Worm (Caenorhabditis elegans): Measurements from ENCODE around the gene lmd-4.

Gene lmd-4

ce11 chrV:7274992-7275391 is 45.8 kb downstream of the lmd-4 start, which contains the start of gene C13A2.10:
C13A2.10 (minus strand) TSS chrV:7275092.
- TF ChIP-seq T20F7.1 (GFP tag; optimal IDR thresholded peaks at IDR 0.05) (no peak), spr-1 (tag; optimal IDR thresholded peaks at IDR 0.05) (no peak), nhr-237 (tag; optimal IDR thresholded peaks at IDR 0.05) (no peak), F26F4.8 (GFP tag; conservative IDR thresholded peaks at IDR 0.05) (no peak), egl-27 (tag; optimal IDR thresholded peaks at IDR 0.05) (no peak), Y75B8A.6 (GFP tag; IDR thresholded peaks at IDR 0.05) (no peak), F49E8.2 (tag; optimal IDR thresholded peaks at IDR 0.05; ENCODE audit: borderline replicate concordance) (no peak), ceh-62 (tag; optimal IDR thresholded peaks at IDR 0.05) (no peak), aha-1 (tag) (no peak), lin-1 (GFP tag; IDR thresholded peaks at IDR 0.05) (no peak), nhr-77 (tag; optimal IDR thresholded peaks at IDR 0.05) (no peak), attf-4 (tag; optimal IDR thresholded peaks at IDR 0.05) (no peak)

ce11 chrV:7269399-7269798 is 51.4 kb downstream of the lmd-4 start, which contains the start of gene C13A2.6:
C13A2.6 (plus strand) TSS chrV:7269699.
- TF ChIP-seq dve-1 (tag; optimal IDR thresholded peaks at IDR 0.05; ENCODE audit: insufficient read depth) (no peak), nhr-41 (GFP tag; IDR thresholded peaks at IDR 0.05) (no peak), nhr-10 (tag; optimal IDR thresholded peaks at IDR 0.05) (no peak), nhr-25 (tag; optimal IDR thresholded peaks at IDR 0.05; ENCODE audit: borderline replicate concordance, insufficient read depth) (no peak), ama-1 (optimal IDR thresholded peaks at IDR 0.05) (no peak), aha-1 (tag) (no peak), ceh-44 (GFP tag; IDR thresholded peaks at IDR 0.05) (no peak), nhr-48 (tag; optimal IDR thresholded peaks at IDR 0.05) (no peak), mdl-1 (tag; optimal IDR thresholded peaks at IDR 0.05) (no peak), cey-2 (tag; optimal IDR thresholded peaks at IDR 0.05; ENCODE audit: borderline replicate concordance, insufficient read depth) (no peak), saeg-2 (GFP tag; IDR thresholded peaks at IDR 0.05) (no peak)

DNA sequence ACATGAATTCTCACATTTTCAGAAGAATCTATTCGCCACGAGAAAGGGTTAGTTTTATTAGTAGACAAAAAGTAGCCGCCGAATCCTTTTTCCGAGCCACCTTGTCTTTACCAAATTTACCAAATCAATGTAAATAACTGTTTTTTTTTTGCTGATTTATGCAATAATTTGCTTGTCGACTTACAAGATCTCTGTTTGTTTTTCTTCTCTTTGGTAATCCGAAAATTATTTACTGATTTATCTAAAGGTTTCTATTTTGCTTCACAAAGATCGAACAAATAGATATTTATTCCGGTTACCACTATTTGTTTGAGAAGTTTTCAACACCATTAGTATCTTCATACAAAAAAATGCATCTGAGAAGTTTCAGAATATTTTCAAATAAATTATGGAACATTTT is 54.8 kb downstream of the lmd-4 start, which contains the start of gene C13A2.7:
Gene C13A2.7, plus strand, starts transcription at position 301 of the 400 bp plus-strand sequence.
- TF ChIP-seq nhr-48 (tag; optimal IDR thresholded peaks at IDR 0.05), result no peak
- no peak for TF ChIP-seq lin-29 (GFP tag; IDR thresholded peaks at IDR 0.05)
- no peak for TF ChIP-seq snpc-1.2 (GFP tag; IDR thresholded peaks at IDR 0.05)
